Worm (Caenorhabditis elegans): ENCODE data around the gene AC3.5.

- TF ChIP-seq jun-1 (tag; optimal IDR thresholded peaks at IDR 0.05) (no peak), pha-4 (tag; optimal IDR thresholded peaks at IDR 0.05) (peak; percentile 87)
Observed at ce11 chrV:10361830-10362397, 26.4 kb upstream of the AC3.5 start, which contains the start of gene cash-1.
